Worm (Caenorhabditis elegans): Measurements from ENCODE around the gene Y37D8A.6.

DNA sequence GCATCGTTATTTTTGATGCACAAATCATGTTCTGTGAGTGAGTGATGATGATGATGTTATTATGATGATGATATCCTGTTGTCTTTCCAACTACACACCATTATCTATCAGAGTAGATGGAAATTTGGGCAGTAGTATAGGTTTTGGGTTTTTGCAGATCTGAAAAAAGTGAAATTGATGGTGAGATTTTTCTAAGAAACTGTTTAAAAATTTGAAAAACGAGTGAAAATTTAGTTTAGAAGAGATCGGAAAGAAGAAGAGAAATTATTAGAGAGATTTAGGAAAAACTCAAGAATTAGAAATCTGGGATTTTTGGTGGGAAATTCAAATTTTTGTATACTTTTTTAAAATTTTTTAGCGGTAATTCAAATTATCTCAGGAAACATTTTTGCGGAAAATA, 21.5 kb upstream of the Y37D8A.6 start, which contains the start of the genes Y37D8A.29 and unc-71:
- no peak for TF ChIP-seq unc-62 (GFP tag; optimal IDR thresholded peaks at IDR 0.05)
- no peak for TF ChIP-seq F13H6.1 (tag; optimal IDR thresholded peaks at IDR 0.05)

All from whole organism, L2 larva.